Fruit fly (Drosophila melanogaster) Kc167 (cell line): ENCODE measurements around the gene sowah.

ENCODE experiments used
- h ChIP-seq: fragments of >200 bp; optimal IDR thresholded peaks from 3 replicates; lab custom pipeline; 2018; ENCODE audit warnings: missing external identifiers
- insv ChIP-seq: fragments of >200 bp; optimal IDR thresholded peaks from 3 replicates; lab custom pipeline; 2018; ENCODE audit warnings: missing external identifiers
- psq ChIP-seq: fragments of >200 bp; optimal IDR thresholded peaks from 2 replicates; lab custom pipeline; 2017; ENCODE audit warnings: missing external identifiers
- ttk ChIP-seq: sonication (Bioruptor generic); optimal IDR thresholded peaks from 2 replicates; lab custom pipeline; 2017; ENCODE audit warnings: missing external identifiers

DNA sequence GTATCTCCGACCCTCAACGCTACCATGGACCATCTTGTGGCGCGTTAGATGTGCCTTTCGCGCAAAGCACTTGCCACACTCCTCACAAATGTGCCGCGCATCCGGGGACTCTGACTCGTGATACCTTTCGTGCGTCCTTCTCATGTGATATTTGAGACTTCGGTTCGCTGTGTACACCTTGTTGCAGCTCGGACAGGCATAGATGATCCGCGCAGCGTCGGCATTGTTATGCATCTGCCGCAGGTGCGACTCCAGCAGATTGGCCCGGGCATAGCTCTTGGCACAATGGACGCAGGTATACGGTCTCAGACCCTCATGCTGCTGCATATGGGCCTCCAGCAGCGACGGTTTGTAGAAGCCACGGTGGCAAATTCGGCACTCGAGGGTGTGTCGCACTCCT is 66.4 kb downstream of the sowah start:
- TF ChIP-seq insv (no peak), psq (lab: Kevin White, UChicago) (no peak), h (lab: Kevin White, UChicago) (no peak), ttk (no peak)
